Worm (Caenorhabditis elegans): ENCODE measurements around the gene srz-19.
"Not testable (repeated sequence)": the region's sequence is repeated elsewhere in the genome, so short reads cannot be mapped to it uniquely, and the experiment has no call there.

ce11 chrIV:3932408-3932807, 12.8 kb downstream of the srz-19 start, which contains the start of gene clec-70:
- TF ChIP-seq B0336.3 (GFP tag; IDR thresholded peaks at IDR 0.05); nfya-1 (tag; optimal IDR thresholded peaks at IDR 0.05; ENCODE audit: borderline replicate concordance, insufficient read depth); rpc-1 (optimal IDR thresholded peaks at IDR 0.05); rpc-1 (tag; optimal IDR thresholded peaks at IDR 0.05); nfya-2 (GFP tag; IDR thresholded peaks at IDR 0.05); dpl-1 (GFP tag; optimal IDR thresholded peaks at IDR 0.05); lsl-1 (GFP tag; optimal IDR thresholded peaks at IDR 0.05); B0035.1 (tag; optimal IDR thresholded peaks at IDR 0.05); ceh-58 (GFP tag; IDR thresholded peaks at IDR 0.05): not testable (repeated sequence)
